Worm (Caenorhabditis elegans) whole organism, L1 larva: Measurements from ENCODE around the gene glb-29.

Experiments
- blmp-1 ChIP-seq: fragments of 150-350 bp; optimal IDR thresholded peaks from 2 replicates; lab custom pipeline; 2014; ENCODE audit warnings: missing biosample characterization, missing genetic modification characterization
- egl-13 ChIP-seq: sonication (generic microtip); optimal IDR thresholded peaks from 2 replicates; lab custom pipeline; 2016; ENCODE audit warnings: missing genotype, missing genetic modification reagents, missing genetic modification characterization, missing compliant biosample characterization
- fkh-10 ChIP-seq: sonication (generic microtip); optimal IDR thresholded peaks from 2 replicates; lab custom pipeline; 2017; ENCODE audit warnings: missing biosample characterization, missing genetic modification reagents, missing genetic modification characterization
- fos-1 ChIP-seq: fragments of 150-350 bp; optimal IDR thresholded peaks from 2 replicates; lab custom pipeline; 2014; ENCODE audit warnings: missing biosample characterization, missing genetic modification characterization
- lin-15B ChIP-seq: fragments of 150-350 bp; sonication (generic microtip); optimal IDR thresholded peaks from 3 replicates; lab custom pipeline; 2014; ENCODE audit warnings: missing biosample characterization, missing genetic modification characterization
- lsy-2 ChIP-seq, 2 experiments: fragments of 150-350 bp; optimal IDR thresholded peaks; 2 replicates each; lab custom pipeline; 2014; ENCODE audit warnings: missing biosample characterization in 2 of 2, missing genetic modification characterization in 2 of 2
- nhr-12 ChIP-seq: sonication (generic microtip); optimal IDR thresholded peaks from 2 replicates; lab custom pipeline; 2017; ENCODE audit warnings: missing biosample characterization, missing genetic modification characterization
- nhr-28 ChIP-seq: fragments of 150-350 bp; optimal IDR thresholded peaks from 2 replicates; lab custom pipeline; 2014; ENCODE audit warnings: missing biosample characterization, missing genetic modification characterization
- nhr-76 ChIP-seq: sonication (generic microtip); optimal IDR thresholded peaks from 2 replicates; lab custom pipeline; 2017; ENCODE audit warnings: missing biosample characterization, missing genetic modification characterization
- skn-1 ChIP-seq: fragments of 150-350 bp; optimal IDR thresholded peaks from 2 replicates; lab custom pipeline; 2014; ENCODE audit warnings: missing biosample characterization, missing genetic modification characterization
- snpc-4 ChIP-seq: fragments of 150-350 bp; optimal IDR thresholded peaks from 2 replicates; lab custom pipeline; 2014; ENCODE audit warnings: missing biosample characterization, missing genetic modification characterization
- unc-62 ChIP-seq: fragments of 150-350 bp; optimal IDR thresholded peaks from 2 replicates; lab custom pipeline; 2014; ENCODE audit warnings: missing biosample characterization, missing genetic modification reagents, missing genetic modification characterization

DNA sequence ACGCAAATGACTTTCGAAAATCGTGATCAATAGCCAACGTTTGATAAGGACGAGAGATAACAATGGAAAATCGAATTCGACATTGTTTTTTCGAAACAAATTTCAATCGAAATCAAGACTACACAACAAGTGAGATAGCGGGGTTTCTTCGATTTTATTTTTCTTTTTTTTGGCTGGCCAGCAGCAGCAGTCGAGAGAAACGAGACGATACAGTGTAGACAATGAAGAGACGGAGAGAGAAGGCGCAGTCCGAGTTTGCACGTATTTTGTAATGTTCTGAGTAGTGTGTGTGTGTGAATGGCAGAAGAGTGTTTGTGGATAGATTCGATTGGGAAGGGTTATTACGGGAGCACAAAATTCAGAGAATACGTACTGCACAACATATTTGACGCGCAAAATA lies 31.3 kb downstream of the glb-29 start:
- TF ChIP-seq nhr-12 (tag; lab: Kevin White, UChicago) (no peak), lsy-2 (tag; optimal IDR thresholded peaks at IDR 0.05; lab: Kevin White, UChicago) (peak; percentile 37 to 52), nhr-28 (tag; lab: Kevin White, UChicago) (no peak), blmp-1 (tag; lab: Kevin White, UChicago) (peak; percentile 83), snpc-4 (peak; percentile 1), fkh-10 (GFP tag; lab: Kevin White, UChicago) (no peak), unc-62 (no peak), nhr-76 (tag; lab: Kevin White, UChicago) (no peak), fos-1 (tag; lab: Kevin White, UChicago) (no peak), lin-15B (tag; lab: Kevin White, UChicago) (no peak), egl-13 (tag; lab: Kevin White, UChicago) (no peak), skn-1 (tag; lab: Kevin White, UChicago) (peak; percentile 26)
